Worm (Caenorhabditis elegans): ENCODE results near the gene T28H11.7.
"Not testable (repeated sequence)": the region's sequence is repeated elsewhere in the genome, so short reads cannot be mapped to it uniquely, and the experiment has no call there.

DNA sequence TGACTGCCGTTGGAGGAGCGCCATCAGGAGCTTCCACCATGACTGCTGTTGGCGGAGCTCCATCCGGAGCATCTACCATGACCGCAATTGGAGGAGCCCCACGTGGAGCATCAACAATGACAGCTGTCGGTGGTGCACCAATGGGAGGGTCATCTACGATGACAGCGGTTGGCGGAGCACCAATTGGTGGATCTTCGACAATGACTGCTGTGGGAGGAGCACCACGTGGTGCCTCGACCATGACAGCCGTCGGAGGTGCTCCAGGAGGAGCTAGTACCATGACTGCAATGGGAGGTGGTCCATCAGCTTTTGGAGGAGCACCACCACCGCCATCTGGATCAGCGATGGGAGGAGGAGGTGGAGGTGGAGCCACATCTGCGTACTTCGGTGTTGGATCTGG is at the start of gene T28H11.7:
- not testable (repeated sequence) for TF ChIP-seq ref-1 (GFP tag; conservative IDR thresholded peaks at IDR 0.05); klf-2 (GFP tag; conservative IDR thresholded peaks at IDR 0.05); flt-1 (GFP tag; IDR thresholded peaks at IDR 0.05); T22C8.4 (GFP tag; IDR thresholded peaks at IDR 0.05)

Data from whole organism, midembryonic.